Worm (Caenorhabditis elegans) whole organism, mixed stage, embryonic: ENCODE results near the gene C18H2.5.

Experiments
- ces-1 ChIP-seq: fragments of 150-350 bp; optimal IDR thresholded peaks from 2 replicates; lab custom pipeline; 2014; ENCODE audit warnings: missing biosample characterization, missing genetic modification reagents, missing genetic modification characterization
- nhr-12 ChIP-seq: fragments of 150-350 bp; optimal IDR thresholded peaks from 2 replicates; lab custom pipeline; 2014; ENCODE audit warnings: missing biosample characterization, missing genetic modification characterization
- nhr-28 ChIP-seq: fragments of 150-350 bp; optimal IDR thresholded peaks from 2 replicates; lab custom pipeline; 2014; ENCODE audit warnings: missing biosample characterization, missing genetic modification characterization
- pha-4 ChIP-seq: fragments of 150-350 bp; optimal IDR thresholded peaks from 2 replicates; lab custom pipeline; 2018; ENCODE audit warnings: missing biosample characterization, missing genetic modification reagents, missing genetic modification characterization
- unc-62 ChIP-seq: fragments of 150-350 bp; optimal IDR thresholded peaks from 2 replicates; lab custom pipeline; 2014; ENCODE audit warnings: missing biosample characterization, missing genetic modification reagents, missing genetic modification characterization

ce11 chrIII:7655932-7656331 is 38.2 kb downstream of the C18H2.5 start, which contains the start of gene baz-2:
- TF ChIP-seq pha-4 (tag; lab: Kevin White, UChicago) = no peak
- TF ChIP-seq unc-62 = no peak
- TF ChIP-seq nhr-28 (tag; lab: Kevin White, UChicago) = no peak
- TF ChIP-seq ces-1 (GFP tag; lab: Kevin White, UChicago) = peak; percentile 40
- no peak for TF ChIP-seq nhr-12 (tag; lab: Kevin White, UChicago)
